Fruit fly (Drosophila melanogaster) S2 (cell line): ENCODE data around the gene Acp26Aa.

Experiments
- CG8478 ChIP-seq: fragments of >200 bp; optimal IDR thresholded peaks from 2 replicates; lab custom pipeline; 2018
- CTCF ChIP-seq, 2 experiments: fragments of >200 bp; optimal IDR thresholded peaks; 2 replicates each; lab custom pipeline; 2018

The Acp26Aa gene

dm6 chr2L:5893796-5894195 lies at the start of gene Acp26Aa:
Gene Acp26Aa (minus strand): TSS chr2L:5893896.
- TF ChIP-seq CTCF (optimal IDR thresholded peaks at IDR 0.05; lab: Kevin White, UChicago): no peak
- TF ChIP-seq CG8478 (lab: Kevin White, UChicago): no peak

dm6 chr2L:5927363-5927762 lies 33.7 kb upstream of the Acp26Aa start:
- TF ChIP-seq CTCF (optimal IDR thresholded peaks at IDR 0.05; lab: Kevin White, UChicago) (no peak), CG8478 (lab: Kevin White, UChicago) (no peak)

dm6 chr2L:5925637-5926036 lies 31.9 kb upstream of the Acp26Aa start, which contains the start of gene dsf:
Gene dsf (plus strand): TSS chr2L:5925937.
- TF ChIP-seq CG8478 (lab: Kevin White, UChicago): no peak
- no peak for TF ChIP-seq CTCF (optimal IDR thresholded peaks at IDR 0.05; lab: Kevin White, UChicago)

- TF ChIP-seq CTCF (optimal IDR thresholded peaks at IDR 0.05; lab: Kevin White, UChicago): no peak
- no peak for TF ChIP-seq CG8478 (lab: Kevin White, UChicago)
Observed at dm6 chr2L:5925164-5925563, 31.5 kb upstream of the Acp26Aa start.

dm6 chr2L:5923603-5924138 lies 30.0 kb upstream of the Acp26Aa start, which contains the start of gene CG9016:
Gene CG9016 (minus strand): TSS chr2L:5923653.
- TF ChIP-seq CTCF (optimal IDR thresholded peaks at IDR 0.05; lab: Kevin White, UChicago) (no peak), CG8478 (lab: Kevin White, UChicago) (no peak)

dm6 chr2L:5910189-5910588 lies 16.5 kb upstream of the Acp26Aa start, which contains the start of gene CG14000:
Gene CG14000 (minus strand): TSS chr2L:5910289.
- TF ChIP-seq CTCF (optimal IDR thresholded peaks at IDR 0.05; lab: Kevin White, UChicago): no peak
- TF ChIP-seq CG8478 (lab: Kevin White, UChicago): no peak

dm6 chr2L:5906893-5907850 lies 13.5 kb upstream of the Acp26Aa start, which contains the start of gene bchs:
Gene bchs (plus strand): TSS chr2L:5907169.
- TF ChIP-seq CG8478 (lab: Kevin White, UChicago) (no peak), CTCF (optimal IDR thresholded peaks at IDR 0.05; lab: Kevin White, UChicago) (no peak)

- TF ChIP-seq CG8478 (lab: Kevin White, UChicago): no peak
Observed at dm6 chr2L:5904585-5904984, 10.9 kb upstream of the Acp26Aa start, which contains the start of gene CG9021. Gene CG9021 (minus strand): TSS chr2L:5904689.

dm6 chr2L:5902898-5903297 lies 9.2 kb upstream of the Acp26Aa start:
- TF ChIP-seq CTCF (optimal IDR thresholded peaks at IDR 0.05; lab: Kevin White, UChicago) (no peak), CG8478 (lab: Kevin White, UChicago) (no peak)

- TF ChIP-seq CG8478 (lab: Kevin White, UChicago) (no peak), CTCF (optimal IDR thresholded peaks at IDR 0.05; lab: Kevin White, UChicago) (no peak)
Observed at dm6 chr2L:5901553-5901952, 7.9 kb upstream of the Acp26Aa start.

- TF ChIP-seq CTCF (optimal IDR thresholded peaks at IDR 0.05; lab: Kevin White, UChicago) (no peak), CG8478 (lab: Kevin White, UChicago) (no peak)
Observed at dm6 chr2L:5899170-5899708, 5.5 kb upstream of the Acp26Aa start.

- TF ChIP-seq CG8478 (lab: Kevin White, UChicago) (no peak), CTCF (optimal IDR thresholded peaks at IDR 0.05; lab: Kevin White, UChicago) (no peak)
Observed at dm6 chr2L:5894533-5894932, 837 bp upstream of the Acp26Aa start.

- no peak for TF ChIP-seq CTCF (optimal IDR thresholded peaks at IDR 0.05; lab: Kevin White, UChicago)
Observed at dm6 chr2L:5892762-5893161, 934 bp downstream of the Acp26Aa start, which contains the start of gene Acp26Ab. Gene Acp26Ab (minus strand): TSS chr2L:5892862.

dm6 chr2L:5890556-5890955 lies 3.1 kb downstream of the Acp26Aa start:
- TF ChIP-seq CTCF (optimal IDR thresholded peaks at IDR 0.05; lab: Kevin White, UChicago): no peak
- no peak for TF ChIP-seq CG8478 (lab: Kevin White, UChicago)

dm6 chr2L:5886955-5887354 lies 6.7 kb downstream of the Acp26Aa start:
- TF ChIP-seq CTCF (optimal IDR thresholded peaks at IDR 0.05; lab: Kevin White, UChicago): no peak
- no peak for TF ChIP-seq CG8478 (lab: Kevin White, UChicago)
